Worm (Caenorhabditis elegans): ENCODE measurements around the gene T01D1.7.
A peak's percentile ranks its signal among the peaks of the same experiment; 100 is the strongest.

T01D1.7 gene

ce11 chrII:173679-174078 is at the start of gene T01D1.7:
Gene T01D1.7 (minus strand): TSS chrII:173779.
- TF ChIP-seq ces-1 (GFP tag; optimal IDR thresholded peaks at IDR 0.05) (peak; percentile 67), elt-1 (tag; optimal IDR thresholded peaks at IDR 0.05; ENCODE audit: borderline replicate concordance, insufficient read depth) (no peak)

- TF ChIP-seq sptf-1 (tag; optimal IDR thresholded peaks at IDR 0.05), result peak; percentile 43
- peak; percentile 60 for TF ChIP-seq unc-120 (tag; optimal IDR thresholded peaks at IDR 0.05; ENCODE audit: poor library complexity, severe bottlenecking)
- TF ChIP-seq mls-2 (tag; optimal IDR thresholded peaks at IDR 0.05), result peak; percentile 53
- TF ChIP-seq nhr-28 (tag; optimal IDR thresholded peaks at IDR 0.05), result no peak
- TF ChIP-seq ham-2 (GFP tag; optimal IDR thresholded peaks at IDR 0.05), result peak; percentile 61
- TF ChIP-seq hlh-1 (tag; optimal IDR thresholded peaks at IDR 0.05), result peak; percentile 68
- TF ChIP-seq unc-39 (tag; optimal IDR thresholded peaks at IDR 0.05), result no peak
- TF ChIP-seq mep-1 (tag; optimal IDR thresholded peaks at IDR 0.05), result no peak
- no peak for TF ChIP-seq bed-3 (GFP tag; optimal IDR thresholded peaks at IDR 0.05)
- TF ChIP-seq ces-1 (GFP tag; optimal IDR thresholded peaks at IDR 0.05), result no peak
- TF ChIP-seq M03D4.4 (tag; optimal IDR thresholded peaks at IDR 0.05), result no peak
- peak; percentile 18 for TF ChIP-seq ztf-11 (tag; optimal IDR thresholded peaks at IDR 0.05)
- TF ChIP-seq zip-8 (tag; optimal IDR thresholded peaks at IDR 0.05), result no peak
- peak; percentile 94 for TF ChIP-seq unc-62 (GFP tag; optimal IDR thresholded peaks at IDR 0.05)
- no peak for TF ChIP-seq pha-4 (tag; optimal IDR thresholded peaks at IDR 0.05)
- no peak for TF ChIP-seq tbx-8 (GFP tag; optimal IDR thresholded peaks at IDR 0.05)
- TF ChIP-seq blmp-1 (tag; optimal IDR thresholded peaks at IDR 0.05), result no peak
Measured at ce11 chrII:221212-221611, 47.6 kb upstream of the T01D1.7 start.

- TF ChIP-seq elt-3 (tag; optimal IDR thresholded peaks at IDR 0.05) (no peak), nhr-2 (tag; optimal IDR thresholded peaks at IDR 0.05) (no peak), nhr-237 (tag; optimal IDR thresholded peaks at IDR 0.05) (no peak), lin-32 (GFP tag; optimal IDR thresholded peaks at IDR 0.05) (no peak), flh-1 (GFP tag; optimal IDR thresholded peaks at IDR 0.05) (no peak), elt-1 (tag; optimal IDR thresholded peaks at IDR 0.05; ENCODE audit: borderline replicate concordance, insufficient read depth) (no peak)
Measured at ce11 chrII:220602-221001, 47.0 kb upstream of the T01D1.7 start, which contains the start of gene ubxn-3. Gene ubxn-3 (minus strand): TSS chrII:220667.

ce11 chrII:219846-220503 is 46.4 kb upstream of the T01D1.7 start:
- TF ChIP-seq ham-2 (GFP tag; optimal IDR thresholded peaks at IDR 0.05), result peak; percentile 21
- no peak for TF ChIP-seq bed-3 (GFP tag; optimal IDR thresholded peaks at IDR 0.05)
- no peak for TF ChIP-seq nhr-76 (tag; optimal IDR thresholded peaks at IDR 0.05)
- TF ChIP-seq cnd-1 (tag; optimal IDR thresholded peaks at IDR 0.05), result no peak
- no peak for TF ChIP-seq lin-32 (GFP tag; optimal IDR thresholded peaks at IDR 0.05)
- TF ChIP-seq nhr-28 (tag; optimal IDR thresholded peaks at IDR 0.05), result no peak
- TF ChIP-seq sem-2 (GFP tag; optimal IDR thresholded peaks at IDR 0.05), result no peak

ce11 chrII:217308-217707 is 43.7 kb upstream of the T01D1.7 start:
- TF ChIP-seq M03D4.4 (tag; optimal IDR thresholded peaks at IDR 0.05), result no peak
- TF ChIP-seq lsy-2 (tag; optimal IDR thresholded peaks at IDR 0.05), result no peak
- no peak for TF ChIP-seq flh-1 (GFP tag; optimal IDR thresholded peaks at IDR 0.05)
- TF ChIP-seq blmp-1 (tag; optimal IDR thresholded peaks at IDR 0.05), result no peak
- TF ChIP-seq sem-2 (GFP tag; optimal IDR thresholded peaks at IDR 0.05), result no peak
- no peak for TF ChIP-seq cnd-1 (tag; optimal IDR thresholded peaks at IDR 0.05)
- no peak for TF ChIP-seq elt-3 (tag; optimal IDR thresholded peaks at IDR 0.05)
- no peak for TF ChIP-seq nhr-76 (tag; optimal IDR thresholded peaks at IDR 0.05)
- TF ChIP-seq nhr-28 (tag; optimal IDR thresholded peaks at IDR 0.05), result no peak
- TF ChIP-seq lin-32 (GFP tag; optimal IDR thresholded peaks at IDR 0.05), result no peak
- TF ChIP-seq ceh-83 (GFP tag; optimal IDR thresholded peaks at IDR 0.05), result no peak
- TF ChIP-seq tbx-8 (GFP tag; optimal IDR thresholded peaks at IDR 0.05), result no peak
- no peak for TF ChIP-seq nhr-12 (tag; optimal IDR thresholded peaks at IDR 0.05)

ce11 chrII:216598-216997 is 43.0 kb upstream of the T01D1.7 start, which contains the start of gene F48A11.4:
Gene F48A11.4 (minus strand): TSS chrII:216621.
- TF ChIP-seq blmp-1 (tag; optimal IDR thresholded peaks at IDR 0.05) (no peak), ham-2 (GFP tag; optimal IDR thresholded peaks at IDR 0.05) (no peak), lin-32 (GFP tag; optimal IDR thresholded peaks at IDR 0.05) (no peak), mls-2 (tag; optimal IDR thresholded peaks at IDR 0.05) (peak; percentile 29), hlh-1 (tag; optimal IDR thresholded peaks at IDR 0.05) (no peak), nhr-12 (tag; optimal IDR thresholded peaks at IDR 0.05) (no peak), nhr-28 (tag; optimal IDR thresholded peaks at IDR 0.05) (no peak), nhr-237 (tag; optimal IDR thresholded peaks at IDR 0.05) (peak; percentile 89), lsy-2 (tag; optimal IDR thresholded peaks at IDR 0.05) (peak; percentile 84), unc-62 (GFP tag; optimal IDR thresholded peaks at IDR 0.05) (peak; percentile 32), mep-1 (tag; optimal IDR thresholded peaks at IDR 0.05) (peak; percentile 86), elt-1 (tag; optimal IDR thresholded peaks at IDR 0.05; ENCODE audit: borderline replicate concordance, insufficient read depth) (no peak), mab-5 (tag; optimal IDR thresholded peaks at IDR 0.05) (no peak), ces-1 (GFP tag; optimal IDR thresholded peaks at IDR 0.05) (peak; percentile 68), bed-3 (GFP tag; optimal IDR thresholded peaks at IDR 0.05) (no peak), M03D4.4 (tag; optimal IDR thresholded peaks at IDR 0.05) (peak; percentile 46), drap-1 (GFP tag; optimal IDR thresholded peaks at IDR 0.05) (peak; percentile 46), unc-120 (tag; optimal IDR thresholded peaks at IDR 0.05; ENCODE audit: poor library complexity, severe bottlenecking) (peak; percentile 1), sptf-1 (tag; optimal IDR thresholded peaks at IDR 0.05) (peak; percentile 79), cnd-1 (tag; optimal IDR thresholded peaks at IDR 0.05) (peak; percentile 31), unc-39 (tag; optimal IDR thresholded peaks at IDR 0.05) (no peak), nhr-76 (tag; optimal IDR thresholded peaks at IDR 0.05) (no peak), ceh-83 (GFP tag; optimal IDR thresholded peaks at IDR 0.05) (peak; percentile 39), nhr-2 (tag; optimal IDR thresholded peaks at IDR 0.05) (peak; percentile 44), tbx-8 (GFP tag; optimal IDR thresholded peaks at IDR 0.05) (peak; percentile 4), elt-3 (tag; optimal IDR thresholded peaks at IDR 0.05) (no peak), lin-13 (tag; optimal IDR thresholded peaks at IDR 0.05) (peak; percentile 91), sem-2 (GFP tag; optimal IDR thresholded peaks at IDR 0.05) (no peak), ceh-43 (GFP tag; optimal IDR thresholded peaks at IDR 0.05) (no peak)

Measured in whole organism, mixed stage, embryonic.